Fruit fly (Drosophila melanogaster): ENCODE measurements around the gene yellow-f.
A peak's percentile ranks its signal among the peaks of the same experiment; 100 is the strongest.

The yellow-f gene

DNA sequence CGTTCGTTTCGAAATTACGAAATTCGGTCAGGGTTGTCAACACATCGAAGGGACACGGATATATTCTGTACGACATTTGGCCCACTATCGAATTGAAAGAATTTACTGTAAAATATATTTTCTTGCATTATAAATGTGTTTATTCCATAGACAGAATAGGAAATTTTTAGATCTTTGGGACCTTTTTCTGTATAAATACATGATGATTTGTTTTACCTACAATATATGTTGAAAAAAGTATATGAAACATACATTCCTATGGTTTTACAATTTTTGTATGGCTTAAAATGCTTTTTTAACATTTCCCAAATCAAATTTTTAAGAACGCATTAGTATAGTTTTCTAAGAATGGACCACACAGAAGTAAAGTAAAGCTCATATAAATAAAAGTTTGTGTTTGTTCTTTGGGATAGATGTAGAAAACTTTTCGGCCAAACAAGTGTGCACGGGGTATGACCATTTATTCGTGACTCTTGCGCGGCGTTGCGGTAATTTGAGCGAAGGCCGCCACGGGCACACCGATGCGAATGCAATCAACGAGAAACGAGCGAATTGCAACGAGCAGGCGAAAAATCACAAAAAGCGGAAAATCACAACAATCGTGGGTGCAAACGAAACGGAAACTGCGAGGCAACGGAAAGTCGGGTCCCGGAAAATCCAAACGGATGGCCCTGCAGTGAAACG, 4.7 kb upstream of the yellow-f start, which contains the start of the genes CG17327, CG44194 and CG7518:
TSS of gene CG17327 (minus strand) at position 177 of the 684 bp plus-strand sequence.
TSS of gene CG44194 (minus strand) at position 177 of the 684 bp plus-strand sequence.
TSS of gene CG7518 (plus strand) at position 540 of the 684 bp plus-strand sequence.
- TF ChIP-seq Dll (optimal IDR thresholded peaks at IDR 0.05) (no peak), CG8478 (optimal IDR thresholded peaks at IDR 0.05) (no peak), EcR (GFP tag; optimal IDR thresholded peaks at IDR 0.05) (no peak), psq (optimal IDR thresholded peaks at IDR 0.05) (no peak), pan (optimal IDR thresholded peaks at IDR 0.05) (no peak), usp (GFP tag; optimal IDR thresholded peaks at IDR 0.05) (no peak)

DNA sequence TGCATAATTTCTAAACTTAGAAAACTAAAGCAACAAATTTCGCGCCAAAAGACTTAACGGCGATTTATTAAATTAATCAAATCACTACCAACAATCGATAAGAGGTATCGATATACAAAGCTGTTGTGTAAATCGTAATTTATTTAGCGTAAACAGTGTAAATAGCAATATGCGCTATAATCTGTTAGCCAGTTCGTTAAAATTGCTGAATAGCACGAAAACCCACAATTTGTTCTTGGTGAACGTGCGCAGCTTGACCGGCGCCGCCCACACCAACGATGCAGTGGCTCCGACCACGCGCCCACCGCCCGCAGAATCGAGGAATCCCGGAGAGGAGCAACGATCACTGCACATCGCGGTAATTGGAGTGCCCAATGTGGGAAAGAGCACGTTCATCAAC, 2.5 kb upstream of the yellow-f start, which contains the start of gene CG7488:
TSS of gene CG7488 (plus strand) at position 99 of the 400 bp plus-strand sequence.
- TF ChIP-seq usp (GFP tag; optimal IDR thresholded peaks at IDR 0.05), result no peak
- no peak for TF ChIP-seq CG8478 (optimal IDR thresholded peaks at IDR 0.05)
- no peak for TF ChIP-seq pan (optimal IDR thresholded peaks at IDR 0.05)
- no peak for TF ChIP-seq psq (optimal IDR thresholded peaks at IDR 0.05)
- TF ChIP-seq EcR (GFP tag; optimal IDR thresholded peaks at IDR 0.05), result no peak
- no peak for TF ChIP-seq Dll (optimal IDR thresholded peaks at IDR 0.05)

- TF ChIP-seq Dll (optimal IDR thresholded peaks at IDR 0.05) (no peak), pan (optimal IDR thresholded peaks at IDR 0.05) (no peak), usp (GFP tag; optimal IDR thresholded peaks at IDR 0.05) (no peak), psq (optimal IDR thresholded peaks at IDR 0.05) (no peak), CG8478 (optimal IDR thresholded peaks at IDR 0.05) (no peak), EcR (GFP tag; optimal IDR thresholded peaks at IDR 0.05) (no peak)
Measured at dm6 chr3R:12995047-12995446, 2.0 kb upstream of the yellow-f start, which contains the start of gene yellow-f2. TSS of gene yellow-f2 (minus strand) at chr3R:12995147.

DNA sequence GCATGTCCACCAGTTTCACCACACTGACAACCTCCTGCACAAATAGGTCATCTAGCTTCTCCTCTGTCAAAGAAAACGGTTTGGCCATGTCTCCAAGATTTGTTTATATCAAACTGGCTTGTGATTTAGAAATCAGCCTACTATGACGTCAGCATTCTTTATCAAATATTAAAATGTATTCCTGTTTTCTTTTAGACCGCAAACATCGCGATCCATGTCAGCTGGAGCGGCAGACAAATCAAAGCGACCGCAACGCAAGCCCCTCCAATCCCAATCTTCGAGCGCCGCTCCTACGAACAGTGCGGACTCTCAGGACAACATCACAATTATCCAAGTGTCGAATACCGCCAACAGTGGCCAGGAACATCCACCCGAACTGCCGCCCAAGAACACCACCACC, 4.6 kb downstream of the yellow-f start, which contains the start of gene CG14383:
TSS of gene CG14383 (minus strand) at position 101 of the 400 bp plus-strand sequence.
- TF ChIP-seq Dll (optimal IDR thresholded peaks at IDR 0.05), result no peak
- TF ChIP-seq pan (optimal IDR thresholded peaks at IDR 0.05), result no peak
- no peak for TF ChIP-seq psq (optimal IDR thresholded peaks at IDR 0.05)
- no peak for TF ChIP-seq CG8478 (optimal IDR thresholded peaks at IDR 0.05)
- no peak for TF ChIP-seq usp (GFP tag; optimal IDR thresholded peaks at IDR 0.05)
- TF ChIP-seq EcR (GFP tag; optimal IDR thresholded peaks at IDR 0.05), result no peak

DNA sequence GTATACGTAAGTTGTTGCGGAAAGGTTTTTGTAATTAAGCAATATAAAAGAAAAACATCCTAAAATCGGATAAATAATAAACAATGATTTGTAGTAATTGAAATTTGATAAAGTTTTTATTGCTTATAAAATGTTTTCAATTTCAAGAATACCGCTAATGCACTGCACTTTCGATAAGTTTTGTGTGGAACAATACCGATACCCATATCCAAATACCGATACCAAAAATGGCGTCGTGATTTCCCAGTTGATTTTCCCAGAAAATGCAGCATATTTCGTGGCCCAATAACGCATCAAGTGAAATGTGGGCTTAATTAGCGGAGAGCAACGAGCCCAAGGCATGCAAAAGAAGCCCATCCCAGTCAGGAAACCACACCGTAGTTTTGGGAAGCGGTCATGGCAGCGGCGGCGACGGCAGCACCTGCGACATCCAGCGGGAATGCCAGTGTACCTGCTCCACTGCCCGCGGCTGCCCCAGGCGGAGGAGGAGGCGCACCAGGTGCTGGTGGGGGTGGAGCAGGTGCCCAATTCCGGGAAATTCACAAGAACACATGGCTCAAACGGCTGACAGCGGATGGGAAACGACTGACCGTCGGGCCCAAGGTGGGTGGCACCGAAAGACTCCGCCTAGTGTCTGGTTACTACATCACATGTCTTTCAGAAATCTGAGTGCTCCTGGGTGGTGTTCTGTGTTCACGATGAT, 7.0 kb downstream of the yellow-f start, which contains the start of gene CG31342:
TSS of gene CG31342 (plus strand) at position 214 of the 703 bp plus-strand sequence.
- TF ChIP-seq Dll (optimal IDR thresholded peaks at IDR 0.05) (no peak), psq (optimal IDR thresholded peaks at IDR 0.05) (no peak), pan (optimal IDR thresholded peaks at IDR 0.05) (no peak), EcR (GFP tag; optimal IDR thresholded peaks at IDR 0.05) (no peak), CG8478 (optimal IDR thresholded peaks at IDR 0.05) (no peak), usp (GFP tag; optimal IDR thresholded peaks at IDR 0.05) (no peak)

- peak; percentile 14 for TF ChIP-seq pan (optimal IDR thresholded peaks at IDR 0.05)
- TF ChIP-seq usp (GFP tag; optimal IDR thresholded peaks at IDR 0.05), result no peak
Measured at dm6 chr3R:12982982-12983633, 9.9 kb downstream of the yellow-f start.

DNA sequence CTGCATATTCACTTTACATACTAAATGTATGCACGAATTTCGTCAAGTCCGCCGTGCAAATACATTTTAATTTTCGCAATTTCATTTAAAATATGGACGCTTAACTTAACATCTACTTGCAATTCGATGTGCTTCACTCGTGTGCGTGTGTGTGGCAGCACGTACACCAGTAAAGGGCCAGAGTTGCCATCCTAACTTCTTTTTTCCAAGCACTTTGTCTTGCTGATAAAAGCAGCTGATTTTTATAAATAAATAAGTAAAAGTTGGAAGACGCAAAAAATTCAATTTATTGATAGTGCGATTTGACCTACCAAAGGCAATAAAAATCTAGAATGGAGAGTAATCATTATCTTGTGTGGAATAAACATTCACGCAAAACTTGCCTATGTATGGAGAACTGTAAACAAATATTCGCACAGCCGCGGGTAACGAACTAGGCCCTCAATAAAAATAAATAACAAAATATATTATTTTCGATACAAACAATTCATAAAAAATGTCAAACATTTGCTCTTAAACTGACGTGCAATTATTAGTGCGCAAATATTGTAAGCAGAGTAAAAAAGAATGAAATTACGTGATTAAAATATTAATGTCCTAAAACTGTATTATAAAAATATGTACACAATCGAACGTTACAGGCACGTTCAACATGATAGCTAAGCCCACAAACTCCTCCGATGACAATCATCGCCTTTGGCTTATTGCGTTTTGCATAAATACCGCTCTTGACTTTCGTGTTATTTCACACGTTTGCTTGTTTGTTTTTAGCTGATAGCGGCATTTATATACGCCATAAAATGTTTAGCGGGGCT, 10.6 kb downstream of the yellow-f start:
- TF ChIP-seq EcR (GFP tag; optimal IDR thresholded peaks at IDR 0.05) (no peak), usp (GFP tag; optimal IDR thresholded peaks at IDR 0.05) (no peak), pan (optimal IDR thresholded peaks at IDR 0.05) (no peak), CG8478 (optimal IDR thresholded peaks at IDR 0.05) (peak; percentile 5), Dll (optimal IDR thresholded peaks at IDR 0.05) (no peak)

dm6 chr3R:12981334-12982166, 11.5 kb downstream of the yellow-f start:
- TF ChIP-seq pan (optimal IDR thresholded peaks at IDR 0.05), result no peak
- no peak for TF ChIP-seq psq (optimal IDR thresholded peaks at IDR 0.05)
- no peak for TF ChIP-seq CG8478 (optimal IDR thresholded peaks at IDR 0.05)
- TF ChIP-seq usp (GFP tag; optimal IDR thresholded peaks at IDR 0.05), result no peak
- TF ChIP-seq EcR (GFP tag; optimal IDR thresholded peaks at IDR 0.05), result peak; percentile 35 to 64
- no peak for TF ChIP-seq Dll (optimal IDR thresholded peaks at IDR 0.05)

DNA sequence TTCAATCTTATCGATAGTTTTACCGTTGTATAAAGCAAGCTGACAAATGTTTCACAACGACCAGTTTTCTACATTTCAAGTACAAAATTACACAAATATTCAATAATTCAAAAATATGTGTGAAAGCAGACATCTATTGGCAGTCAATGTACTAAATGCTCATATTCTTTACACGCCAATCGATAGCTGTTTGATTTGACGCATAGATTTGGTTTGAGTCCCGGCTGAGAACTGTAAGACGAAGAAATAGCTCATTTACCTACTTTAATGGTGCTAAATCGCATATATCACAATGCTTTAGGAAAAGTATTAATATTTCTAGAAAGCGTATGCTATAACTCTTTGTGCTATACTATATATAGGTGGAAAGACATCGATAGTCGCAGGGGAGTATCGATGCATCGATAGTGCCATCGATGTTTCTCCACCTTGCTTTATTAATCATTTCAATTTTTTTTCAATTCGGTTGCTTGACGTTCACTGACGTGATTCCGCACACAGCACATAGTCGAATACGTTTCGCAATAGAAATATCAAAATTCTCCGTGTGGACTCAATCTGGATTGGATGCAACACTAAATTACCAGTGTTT, 12.3 kb downstream of the yellow-f start, which contains the start of gene Paip2:
TSS of gene Paip2 (plus strand) at position 165 of the 592 bp plus-strand sequence.
- TF ChIP-seq EcR (GFP tag; optimal IDR thresholded peaks at IDR 0.05), result no peak
- TF ChIP-seq Dll (optimal IDR thresholded peaks at IDR 0.05), result no peak
- TF ChIP-seq psq (optimal IDR thresholded peaks at IDR 0.05), result no peak
- TF ChIP-seq usp (GFP tag; optimal IDR thresholded peaks at IDR 0.05), result no peak
- TF ChIP-seq CG8478 (optimal IDR thresholded peaks at IDR 0.05), result no peak
- no peak for TF ChIP-seq pan (optimal IDR thresholded peaks at IDR 0.05)

Measured in whole organism.